Fruit fly (Drosophila melanogaster) whole organism, embryonic: Measurements from ENCODE around the gene CG46397.
A peak's percentile ranks its signal among the peaks of the same experiment; 100 is the strongest.

Experiments used
- CG10366 ChIP-seq: fragments of 200-800 bp; sonication (Bioruptor generic); IDR thresholded peaks from 2 replicates; pipeline ENCODE4 v1.3.6; 2022; ENCODE audit warnings: missing biosample characterization, missing genetic modification characterization
- CG10543 ChIP-seq: fragments of 200-800 bp; sonication (Bioruptor generic); optimal IDR thresholded peaks from 3 replicates; lab custom pipeline; 2017; ENCODE audit warnings: missing biosample characterization, mild to moderate bottlenecking, missing genetic modification characterization, moderate library complexity
- CG10565 ChIP-seq: fragments of 200-800 bp; sonication (Bioruptor generic); optimal IDR thresholded peaks from 3 replicates; lab custom pipeline; 2016; ENCODE audit warnings: missing biosample characterization, mild to moderate bottlenecking, missing genetic modification characterization
- CG12391 ChIP-seq: fragments of 200-800 bp; sonication (Bioruptor generic); optimal IDR thresholded peaks from 3 replicates; lab custom pipeline; 2018; ENCODE audit warnings: missing biosample characterization, mild to moderate bottlenecking, missing genetic modification characterization, moderate library complexity
- CG12659 ChIP-seq: fragments of 200-800 bp; sonication (Bioruptor generic); optimal IDR thresholded peaks from 3 replicates; lab custom pipeline; 2017; ENCODE audit warnings: mild to moderate bottlenecking, missing biosample characterization, missing genetic modification reagents, missing genetic modification characterization
- CG15696 ChIP-seq: fragments of 200-800 bp; sonication (Bioruptor generic); optimal IDR thresholded peaks from 2 replicates; lab custom pipeline; 2019; ENCODE audit warnings: missing biosample characterization, mild to moderate bottlenecking, missing genetic modification characterization, moderate library complexity
- CG17802 ChIP-seq: fragments of 200-800 bp; sonication (Bioruptor generic); optimal IDR thresholded peaks from 2 replicates; lab custom pipeline; 2018; ENCODE audit warnings: missing biosample characterization, mild to moderate bottlenecking, missing genetic modification characterization, moderate library complexity
- CG18599 ChIP-seq: fragments of 200-800 bp; sonication (Bioruptor generic); optimal IDR thresholded peaks from 3 replicates; lab custom pipeline; 2017; ENCODE audit warnings: missing biosample characterization, missing genetic modification characterization, mild to moderate bottlenecking, moderate library complexity, missing genetic modification reagents
- CG30403 ChIP-seq: fragments of 200-800 bp; sonication (Bioruptor generic); optimal IDR thresholded peaks from 3 replicates; lab custom pipeline; 2016; ENCODE audit warnings: missing biosample characterization, missing genetic modification characterization
- CG31388 ChIP-seq: fragments of 200-800 bp; sonication (Bioruptor generic); optimal IDR thresholded peaks from 2 replicates; lab custom pipeline; 2016; ENCODE audit warnings: missing biosample characterization, missing genetic modification characterization
- CG33557 ChIP-seq: fragments of 200-800 bp; sonication (Bioruptor generic); optimal IDR thresholded peaks from 2 replicates; lab custom pipeline; 2019; ENCODE audit warnings: missing biosample characterization, mild to moderate bottlenecking, missing genetic modification characterization, moderate library complexity
- CG34376 ChIP-seq: fragments of 200-800 bp; sonication (Bioruptor generic); optimal IDR thresholded peaks from 2 replicates; lab custom pipeline; 2018; ENCODE audit warnings: missing biosample characterization, mild to moderate bottlenecking, missing genetic modification characterization
- CG4328 ChIP-seq: fragments of 200-800 bp; sonication (Bioruptor generic); optimal IDR thresholded peaks from 3 replicates; lab custom pipeline; 2017; ENCODE audit warnings: missing biosample characterization, missing genetic modification reagents, missing genetic modification characterization
- CG6254 ChIP-seq: fragments of 200-800 bp; sonication (Bioruptor generic); optimal IDR thresholded peaks from 3 replicates; lab custom pipeline; 2017; ENCODE audit warnings: mild to moderate bottlenecking, missing biosample characterization, missing genetic modification reagents, missing genetic modification characterization
- Deaf1 ChIP-seq: fragments of 200-800 bp; optimal IDR thresholded peaks from 3 replicates; lab custom pipeline; 2019; ENCODE audit warnings: missing biosample characterization, mild to moderate bottlenecking, missing genetic modification characterization, moderate library complexity
- GATAe ChIP-seq: fragments of 200-800 bp; sonication (Bioruptor generic); conservative IDR thresholded peaks from 2 replicates; pipeline ENCODE4 v1.3.6; 2022; ENCODE audit warnings: missing biosample characterization, missing genetic modification characterization
- HLH54F ChIP-seq: fragments of 200-800 bp; sonication (Bioruptor generic); optimal IDR thresholded peaks from 3 replicates; lab custom pipeline; 2016; ENCODE audit warnings: missing biosample characterization, missing genetic modification characterization
- Hey ChIP-seq: fragments of 200-800 bp; sonication (Bioruptor generic); optimal IDR thresholded peaks from 3 replicates; lab custom pipeline; 2018; ENCODE audit warnings: missing biosample characterization, mild to moderate bottlenecking, missing genetic modification characterization
- HmgZ ChIP-seq: fragments of 200-800 bp; sonication (Bioruptor generic); optimal IDR thresholded peaks from 2 replicates; lab custom pipeline; 2018; ENCODE audit warnings: missing biosample characterization, mild to moderate bottlenecking, missing genetic modification characterization
- MESR4 ChIP-seq: fragments of 200-800 bp; sonication (Bioruptor generic); optimal IDR thresholded peaks from 2 replicates; lab custom pipeline; 2018; ENCODE audit warnings: missing biosample characterization, mild to moderate bottlenecking, missing genetic modification characterization, moderate library complexity
- Med ChIP-seq: fragments of 200-800 bp; sonication (Bioruptor generic); peaks from one replicate; lab custom pipeline; 2016; ENCODE audit warnings: missing biosample characterization, missing genetic modification characterization, mild to moderate bottlenecking, inconsistent platforms, moderate library complexity
- Optix ChIP-seq: fragments of 200-800 bp; sonication (Bioruptor generic); IDR thresholded peaks from 3 replicates; pipeline ENCODE4 v1.3.6; 2022; ENCODE audit warnings: missing biosample characterization, missing genetic modification characterization
- abd-A ChIP-seq: fragments of 200-800 bp; sonication (Bioruptor generic); optimal IDR thresholded peaks from 3 replicates; lab custom pipeline; 2019; ENCODE audit warnings: missing biosample characterization, mild to moderate bottlenecking, missing genetic modification characterization, moderate library complexity
- ap ChIP-seq: fragments of 200-800 bp; sonication (Bioruptor generic); IDR thresholded peaks from 2 replicates; pipeline ENCODE4 v1.3.6; 2022; ENCODE audit warnings: missing biosample characterization, missing genetic modification characterization
- ci ChIP-seq: fragments of 200-800 bp; sonication (Bioruptor generic); IDR thresholded peaks from 3 replicates; pipeline ENCODE4 v1.3.6; 2022; ENCODE audit warnings: missing biosample characterization, missing genetic modification characterization
- cwo ChIP-seq: fragments of 200-800 bp; sonication (Bioruptor generic); optimal IDR thresholded peaks from 3 replicates; lab custom pipeline; 2017; ENCODE audit warnings: missing biosample characterization, missing genetic modification characterization, mild to moderate bottlenecking, moderate library complexity, missing genetic modification reagents
- ems ChIP-seq: fragments of 200-800 bp; sonication (Bioruptor generic); optimal IDR thresholded peaks from 3 replicates; lab custom pipeline; 2016; ENCODE audit warnings: missing biosample characterization, missing genetic modification characterization
- exex ChIP-seq: fragments of 200-800 bp; sonication (Bioruptor generic); optimal IDR thresholded peaks from 4 replicates; lab custom pipeline; 2018; ENCODE audit warnings: missing biosample characterization, mild to moderate bottlenecking, missing genetic modification characterization, moderate library complexity
- grn ChIP-seq: fragments of 200-800 bp; sonication (Bioruptor generic); optimal IDR thresholded peaks from 3 replicates; lab custom pipeline; 2017; ENCODE audit warnings: missing biosample characterization, missing genetic modification characterization
- ken ChIP-seq: fragments of 200-800 bp; sonication (Bioruptor generic); IDR thresholded peaks from 3 replicates; pipeline ENCODE4 v1.3.6; 2022; ENCODE audit warnings: missing biosample characterization, missing genetic modification characterization
- klu ChIP-seq: fragments of 200-800 bp; sonication (Bioruptor generic); IDR thresholded peaks from 2 replicates; pipeline ENCODE4 v1.3.6; 2022; ENCODE audit warnings: missing biosample characterization, missing genetic modification characterization
- lab ChIP-seq: fragments of 200-800 bp; sonication (Bioruptor generic); optimal IDR thresholded peaks from 3 replicates; lab custom pipeline; 2017; ENCODE audit warnings: missing biosample characterization, missing genetic modification characterization, mild to moderate bottlenecking, moderate library complexity, missing genetic modification reagents
- mirr ChIP-seq: fragments of 200-800 bp; sonication (Bioruptor generic); optimal IDR thresholded peaks from 3 replicates; lab custom pipeline; 2018; ENCODE audit warnings: missing biosample characterization, mild to moderate bottlenecking, missing genetic modification characterization
- sd ChIP-seq: fragments of 200-800 bp; sonication (Bioruptor generic); optimal IDR thresholded peaks from 3 replicates; lab custom pipeline; 2018; ENCODE audit warnings: missing biosample characterization, mild to moderate bottlenecking, missing genetic modification characterization, moderate library complexity
- sug ChIP-seq: fragments of 200-800 bp; optimal IDR thresholded peaks from 2 replicates; lab custom pipeline; 2019; ENCODE audit warnings: missing biosample characterization, mild to moderate bottlenecking, missing genetic modification characterization, moderate library complexity
- vvl ChIP-seq: fragments of 200-800 bp; sonication (Bioruptor generic); IDR thresholded peaks from 2 replicates; pipeline ENCODE4 v1.3.6; 2022; ENCODE audit warnings: missing biosample characterization, missing genetic modification characterization

Gene CG46397

dm6 chr2L:8991583-8991982, 44.5 kb downstream of the CG46397 start, which contains the start of gene CG9555:
TSS of gene CG9555 (plus strand) at chr2L:8991735.
- TF ChIP-seq Med, result peak; percentile 53
- TF ChIP-seq ems (GFP tag; lab: Kevin White, UChicago), result no peak
- peak; percentile 34 for TF ChIP-seq Deaf1 (tag; lab: Kevin White, UChicago)
- TF ChIP-seq cwo (GFP tag; lab: Kevin White, UChicago), result peak; percentile 66
- peak; percentile 0 for TF ChIP-seq HmgZ (tag; lab: Kevin White, UChicago)
- TF ChIP-seq CG34376 (GFP tag; lab: Kevin White, UChicago), result peak; percentile 86
- TF ChIP-seq exex (tag; lab: Kevin White, UChicago), result peak; percentile 95
- TF ChIP-seq klu (GFP tag; lab: Robert Waterston, UW), result no peak
- TF ChIP-seq CG10565, result no peak
- TF ChIP-seq CG12659 (GFP tag; lab: Kevin White, UChicago), result no peak
- TF ChIP-seq CG31388 (GFP tag; lab: Kevin White, UChicago), result no peak
- 0 out of 3 replicates have a peak, but pooled peaks have one; percentile 14 for TF ChIP-seq ci
- TF ChIP-seq CG4328 (GFP tag; lab: Kevin White, UChicago), result no peak
- TF ChIP-seq CG12391, result no peak
- no peak for TF ChIP-seq CG15696 (tag; lab: Kevin White, UChicago)
- peak; percentile 26 for TF ChIP-seq mirr
- TF ChIP-seq Hey (tag; lab: Kevin White, UChicago), result peak; percentile 40
- TF ChIP-seq MESR4 (GFP tag; lab: Kevin White, UChicago), result no peak
- TF ChIP-seq sd, result peak; percentile 20
- TF ChIP-seq ken, result no peak
- no peak for TF ChIP-seq CG10366 (GFP tag; lab: Robert Waterston, UW)
- no peak for TF ChIP-seq Optix (GFP tag; lab: Robert Waterston, UW)
- TF ChIP-seq CG33557 (GFP tag; lab: Kevin White, UChicago), result no peak
- no peak for TF ChIP-seq CG17802
- peak; percentile 15 for TF ChIP-seq lab (GFP tag; lab: Kevin White, UChicago)
- no peak for TF ChIP-seq ap
- TF ChIP-seq CG10543 (GFP tag; lab: Kevin White, UChicago), result peak; percentile 45
- peak; percentile 36; the same call in 1 of the 2 replicates for TF ChIP-seq GATAe (GFP tag; lab: Robert Waterston, UW)
- TF ChIP-seq grn (GFP tag; lab: Kevin White, UChicago), result peak; percentile 65
- TF ChIP-seq CG18599 (GFP tag; lab: Kevin White, UChicago), result peak; percentile 18
- peak; percentile 95 for TF ChIP-seq sug (tag; lab: Kevin White, UChicago)
- no peak for TF ChIP-seq HLH54F (GFP tag; lab: Kevin White, UChicago)
- no peak for TF ChIP-seq vvl

dm6 chr2L:8993650-8994441, 46.8 kb downstream of the CG46397 start, which contains the start of gene CG17906:
TSS of gene CG17906 (plus strand) at chr2L:8994391.
- TF ChIP-seq sug (tag; lab: Kevin White, UChicago) (peak; percentile 98), abd-A (tag; lab: Kevin White, UChicago) (no peak), CG34376 (GFP tag; lab: Kevin White, UChicago) (peak; percentile 56), exex (tag; lab: Kevin White, UChicago) (peak; percentile 92), CG6254 (GFP tag; lab: Kevin White, UChicago) (no peak), sd (peak; percentile 67), grn (GFP tag; lab: Kevin White, UChicago) (peak; percentile 89), CG30403 (GFP tag; lab: Kevin White, UChicago) (no peak), mirr (peak; percentile 24)
